Worm (Caenorhabditis elegans): ENCODE measurements around the gene lgc-43.

Gene lgc-43

DNA sequence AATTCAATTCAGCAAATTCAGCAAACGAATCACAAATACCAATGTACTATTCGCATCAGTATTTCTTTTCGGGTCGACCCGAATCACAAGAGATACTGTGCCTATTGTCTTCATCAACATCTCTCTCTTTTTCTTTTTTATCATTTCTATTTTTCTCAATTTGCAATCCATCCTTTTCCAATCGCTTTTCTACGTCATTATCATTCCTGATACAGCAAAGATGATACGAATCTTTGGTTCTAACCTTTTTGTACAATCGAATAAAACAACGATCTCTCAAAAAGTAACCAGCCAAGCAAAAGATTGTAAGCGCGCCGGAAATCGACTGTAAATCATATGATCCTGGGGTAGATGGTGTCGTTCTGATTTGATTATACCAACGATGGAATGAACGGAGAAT lies 31.5 kb downstream of the lgc-43 start:
- TF ChIP-seq dao-5 (tag; optimal IDR thresholded peaks at IDR 0.05) (no peak), him-1 (tag; optimal IDR thresholded peaks at IDR 0.05) (no peak), W03F9.2 (tag; optimal IDR thresholded peaks at IDR 0.05) (no peak)

DNA sequence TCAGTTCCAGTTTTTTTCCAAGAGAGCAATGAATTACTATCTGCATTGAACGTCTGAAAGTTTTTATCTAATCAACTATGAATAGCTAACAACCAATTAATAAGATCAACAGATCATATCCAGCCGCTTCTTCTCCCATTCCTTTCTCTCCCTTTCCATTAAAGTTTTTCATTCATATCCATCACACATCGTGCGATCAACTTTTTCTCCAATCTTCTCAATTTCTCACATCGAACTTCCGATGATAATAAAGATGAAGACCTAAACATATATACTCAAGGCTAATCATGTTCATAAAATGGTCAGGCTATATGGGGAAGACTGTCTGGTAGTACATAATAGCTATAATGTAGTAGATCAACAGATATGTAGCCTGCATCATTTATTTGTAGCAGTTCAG lies 33.8 kb downstream of the lgc-43 start:
- TF ChIP-seq W03F9.2 (tag; optimal IDR thresholded peaks at IDR 0.05) (no peak), dao-5 (tag; optimal IDR thresholded peaks at IDR 0.05) (no peak), him-1 (tag; optimal IDR thresholded peaks at IDR 0.05) (no peak)

DNA sequence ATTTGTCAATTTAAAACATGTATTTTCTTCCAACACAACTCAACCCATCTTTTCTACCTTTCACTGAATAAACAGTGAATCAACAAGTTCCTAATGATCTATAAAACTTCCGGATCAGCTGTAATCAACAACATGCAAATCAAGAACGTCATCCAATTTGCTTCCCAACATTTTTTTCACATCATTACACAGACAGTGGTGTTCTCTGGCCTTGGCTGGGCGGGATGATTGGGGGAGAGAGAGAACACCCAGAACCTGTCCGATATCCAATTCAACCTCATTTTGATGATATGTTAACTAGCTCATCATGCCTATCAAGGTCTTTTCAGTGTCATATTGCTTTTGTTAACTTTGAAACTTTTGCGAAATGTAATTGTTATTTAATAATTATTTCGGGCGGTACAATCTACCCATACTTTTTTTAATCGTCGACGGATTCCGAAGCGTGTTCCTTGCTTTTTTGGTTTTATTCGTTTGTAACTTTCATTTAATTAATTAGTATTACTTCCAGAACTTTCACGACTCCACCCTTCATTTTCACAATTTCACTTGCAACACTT lies 36.5 kb downstream of the lgc-43 start, which contains the start of gene ptr-14:
Gene ptr-14 (plus strand): TSS at position 510 of the 560 bp plus-strand sequence.
- no peak for TF ChIP-seq W03F9.2 (tag; optimal IDR thresholded peaks at IDR 0.05)
- TF ChIP-seq him-1 (tag; optimal IDR thresholded peaks at IDR 0.05), result no peak
- TF ChIP-seq dao-5 (tag; optimal IDR thresholded peaks at IDR 0.05), result no peak

DNA sequence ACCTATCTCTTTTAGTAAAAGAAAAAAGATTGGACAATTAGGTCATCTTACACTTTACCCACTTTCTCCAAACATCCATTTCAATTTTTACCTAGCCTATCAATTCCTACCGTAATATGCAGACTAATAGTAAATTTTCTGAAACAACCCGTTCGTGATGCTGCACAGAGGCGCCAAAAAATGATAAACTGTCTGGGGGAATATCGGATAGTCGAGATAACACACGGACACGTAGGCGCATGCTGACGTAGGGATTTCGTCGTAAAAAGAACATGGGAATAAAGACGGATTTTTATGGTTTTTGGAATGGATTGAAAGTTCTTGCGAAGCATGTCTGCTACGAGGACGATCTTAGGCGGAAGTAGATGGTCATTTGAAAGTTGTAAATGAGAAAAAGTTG lies 37.9 kb downstream of the lgc-43 start:
- TF ChIP-seq dao-5 (tag; optimal IDR thresholded peaks at IDR 0.05) (no peak), him-1 (tag; optimal IDR thresholded peaks at IDR 0.05) (no peak), W03F9.2 (tag; optimal IDR thresholded peaks at IDR 0.05) (no peak)

DNA sequence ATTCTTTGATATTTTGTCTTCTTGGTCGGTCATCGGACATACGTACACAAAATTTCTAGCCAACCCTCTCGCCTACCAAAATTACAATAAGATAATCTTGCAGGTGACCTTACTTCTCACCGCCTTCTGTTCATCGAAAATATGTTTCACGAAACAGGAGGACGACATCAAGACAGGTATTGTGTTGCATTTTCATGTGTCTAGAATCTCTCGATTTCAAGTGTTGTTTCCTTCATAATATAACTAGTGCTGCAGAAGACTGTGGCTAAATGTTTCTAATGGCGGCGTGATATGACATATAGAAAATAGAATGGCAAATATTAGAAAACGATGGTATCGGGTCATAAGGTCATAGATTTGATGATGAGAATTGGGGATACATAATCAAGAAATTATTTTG lies 38.6 kb downstream of the lgc-43 start:
- TF ChIP-seq dao-5 (tag; optimal IDR thresholded peaks at IDR 0.05) (no peak), him-1 (tag; optimal IDR thresholded peaks at IDR 0.05) (no peak), W03F9.2 (tag; optimal IDR thresholded peaks at IDR 0.05) (no peak)

DNA sequence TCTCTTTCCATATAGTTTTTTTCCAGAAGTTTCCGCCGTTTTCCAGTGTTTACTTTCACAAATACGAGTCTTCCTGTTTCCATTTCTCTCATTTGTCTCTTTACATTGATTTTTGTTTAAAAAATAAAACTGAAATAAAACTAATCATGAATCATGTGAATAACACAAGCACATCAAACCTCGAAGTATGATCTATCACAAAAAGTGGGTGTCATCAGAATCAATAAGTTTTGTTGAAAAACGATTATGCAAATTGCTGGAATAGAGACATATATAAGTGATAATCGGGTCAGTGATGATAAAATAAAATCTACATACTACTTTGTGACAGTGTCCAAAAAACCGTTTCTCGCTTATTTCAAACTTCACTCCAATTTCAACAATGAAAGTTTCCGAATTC lies 42.3 kb downstream of the lgc-43 start, which contains the start of gene R09H10.7:
Gene R09H10.7 (plus strand): TSS at position 301 of the 400 bp plus-strand sequence.
- TF ChIP-seq W03F9.2 (tag; optimal IDR thresholded peaks at IDR 0.05), result no peak
- no peak for TF ChIP-seq him-1 (tag; optimal IDR thresholded peaks at IDR 0.05)
- TF ChIP-seq dao-5 (tag; optimal IDR thresholded peaks at IDR 0.05), result no peak

DNA sequence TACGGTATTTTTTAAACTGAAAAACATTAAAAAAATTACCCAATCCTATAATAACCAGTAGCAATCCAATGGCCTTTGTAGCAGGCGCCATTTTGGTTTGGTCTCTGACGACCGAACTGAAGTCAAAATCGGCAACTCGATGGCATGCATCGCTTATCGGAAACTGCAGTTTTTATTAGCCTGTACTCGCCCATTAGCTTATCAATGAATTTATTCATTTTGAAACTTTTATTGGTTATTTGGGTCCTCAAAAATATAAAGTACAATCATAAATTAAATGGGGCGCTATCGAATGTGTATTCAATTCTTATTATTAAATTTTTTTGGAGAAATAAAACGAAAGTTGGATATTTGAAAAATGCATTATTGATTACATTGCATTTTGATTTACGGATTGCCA lies 50.3 kb downstream of the lgc-43 start, which contains the start of gene R09H10.5:
Gene R09H10.5 (minus strand): TSS at position 106 of the 400 bp plus-strand sequence.
- TF ChIP-seq dao-5 (tag; optimal IDR thresholded peaks at IDR 0.05) (no peak), W03F9.2 (tag; optimal IDR thresholded peaks at IDR 0.05) (no peak), him-1 (tag; optimal IDR thresholded peaks at IDR 0.05) (no peak)

DNA sequence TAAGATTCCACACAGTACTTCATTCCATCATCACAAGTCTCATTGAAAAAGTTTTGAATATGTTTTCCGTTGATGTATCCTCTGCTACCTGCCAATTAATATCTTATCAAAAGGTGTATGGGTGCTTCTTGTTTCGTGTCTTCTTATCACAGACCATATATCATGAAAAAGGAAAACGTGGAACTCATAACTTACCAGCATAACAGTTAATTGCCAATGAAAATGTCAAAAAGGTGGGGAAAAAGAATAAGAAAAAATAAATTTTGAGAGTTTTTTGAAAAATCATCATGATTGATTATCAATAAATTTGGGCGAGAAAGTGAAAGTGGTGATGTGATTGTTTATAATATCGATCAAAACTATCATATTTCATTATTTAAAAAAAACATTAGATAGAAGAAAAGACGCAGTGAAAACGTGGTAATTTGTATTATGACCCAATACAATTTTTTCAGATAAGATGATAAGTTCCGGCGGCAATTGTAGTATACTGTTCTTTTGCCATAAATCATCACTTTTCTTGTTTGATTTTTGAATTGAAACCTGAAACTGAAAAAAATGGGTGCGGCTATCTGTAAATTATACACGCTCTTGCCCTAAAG lies 52.6 kb downstream of the lgc-43 start, which contains the start of gene F56C4.4:
Gene F56C4.4 (minus strand): TSS at position 315 of the 602 bp plus-strand sequence.
- TF ChIP-seq dao-5 (tag; optimal IDR thresholded peaks at IDR 0.05) (no peak), W03F9.2 (tag; optimal IDR thresholded peaks at IDR 0.05) (no peak), him-1 (tag; optimal IDR thresholded peaks at IDR 0.05) (no peak)
